Worm (Caenorhabditis elegans) whole organism, dauer: ENCODE measurements around the gene F08F8.9.

Experiments used
- unc-62 ChIP-seq: sonication (generic microtip); optimal IDR thresholded peaks from 2 replicates; lab custom pipeline; 2017; ENCODE audit warnings: missing biosample characterization, missing genetic modification reagents, missing genetic modification characterization

Gene F08F8.9

DNA sequence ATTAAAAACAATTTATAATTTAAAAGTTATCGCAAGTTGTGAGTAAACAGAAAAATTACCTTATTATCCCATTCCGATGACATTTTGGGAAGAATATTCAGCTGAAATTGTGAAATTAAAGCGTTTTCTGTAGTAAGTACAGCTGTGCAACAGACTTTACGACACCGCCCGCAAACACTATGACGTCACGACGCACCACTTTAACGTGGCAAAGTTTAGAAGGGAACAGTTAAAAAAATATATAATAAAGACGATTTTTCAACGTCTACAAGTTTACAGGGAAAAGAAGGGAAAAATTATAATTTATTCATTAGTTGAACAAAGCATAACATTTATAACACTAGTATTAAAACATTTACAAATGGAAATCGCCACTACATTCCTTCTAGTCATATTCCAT lies at the start of gene F08F8.9:
F08F8.9 (minus strand) TSS at position 101 of the 400 bp plus-strand sequence.
- TF ChIP-seq unc-62: no peak

- TF ChIP-seq unc-62: no peak
These were observed 45.2 kb upstream of the F08F8.9 start for ce11 chrIII:7399004-7399403.

ce11 chrIII:7397196-7397595 lies 43.4 kb upstream of the F08F8.9 start:
- TF ChIP-seq unc-62: no peak

- no peak for TF ChIP-seq unc-62
These were observed 41.6 kb upstream of the F08F8.9 start, which contains the start of gene lgc-50 for ce11 chrIII:7395354-7395753. lgc-50 (minus strand) TSS chrIII:7395454.

ce11 chrIII:7387359-7387758 lies 33.6 kb upstream of the F08F8.9 start:
- no peak for TF ChIP-seq unc-62

ce11 chrIII:7385929-7386328 lies 32.2 kb upstream of the F08F8.9 start, which contains the start of gene trd-1:
trd-1 (plus strand) TSS chrIII:7386229.
- no peak for TF ChIP-seq unc-62

ce11 chrIII:7383733-7384132 lies 30.0 kb upstream of the F08F8.9 start, which contains the start of gene tbp-1:
tbp-1 (plus strand) TSS chrIII:7384033.
- no peak for TF ChIP-seq unc-62

- TF ChIP-seq unc-62: no peak
These were observed 27.9 kb upstream of the F08F8.9 start, which contains the start of the genes hmg-4 and T20B12.3 for ce11 chrIII:7381546-7382171. hmg-4 (minus strand) TSS chrIII:7381596. T20B12.3 (plus strand) TSS chrIII:7382115.

DNA sequence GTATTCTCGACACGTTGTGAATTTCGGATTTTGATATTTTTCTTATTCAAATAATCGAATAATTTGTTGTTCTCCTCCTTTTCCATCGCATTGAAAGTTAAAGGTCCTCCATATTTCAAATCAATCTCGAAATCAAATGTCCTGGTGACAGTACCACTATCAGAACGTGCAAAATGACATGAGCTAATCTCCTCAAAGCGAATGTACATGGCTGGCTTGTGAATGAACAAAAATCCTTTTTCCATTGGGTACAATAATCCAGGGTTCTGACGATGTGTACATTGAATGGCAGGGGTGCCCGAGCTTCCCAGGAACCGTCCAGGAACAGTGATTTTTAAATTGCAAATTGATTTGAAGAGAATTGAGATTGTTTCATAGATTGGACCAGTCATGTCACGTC lies 26.3 kb upstream of the F08F8.9 start:
- no peak for TF ChIP-seq unc-62

DNA sequence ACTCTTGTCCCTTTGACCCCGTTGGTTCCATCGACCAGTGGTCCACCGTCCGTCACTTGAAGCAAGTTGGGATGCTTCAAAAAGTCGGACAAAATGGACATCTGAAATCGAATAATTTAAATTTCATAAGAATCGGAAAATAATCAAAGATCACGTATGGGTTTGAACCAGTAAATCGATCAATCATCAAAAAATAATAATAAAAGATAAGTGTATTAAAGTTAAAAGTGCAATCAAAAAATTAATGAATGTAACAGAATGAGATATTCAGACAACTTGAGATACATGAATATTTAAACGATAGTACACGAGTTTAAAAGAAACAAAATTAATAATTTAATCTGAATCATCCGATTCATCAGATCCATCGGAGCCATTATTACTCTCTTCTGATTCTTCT lies 25.2 kb upstream of the F08F8.9 start, which contains the start of gene T20B12.7:
T20B12.7 (minus strand) TSS at position 101 of the 400 bp plus-strand sequence.
- no peak for TF ChIP-seq unc-62

DNA sequence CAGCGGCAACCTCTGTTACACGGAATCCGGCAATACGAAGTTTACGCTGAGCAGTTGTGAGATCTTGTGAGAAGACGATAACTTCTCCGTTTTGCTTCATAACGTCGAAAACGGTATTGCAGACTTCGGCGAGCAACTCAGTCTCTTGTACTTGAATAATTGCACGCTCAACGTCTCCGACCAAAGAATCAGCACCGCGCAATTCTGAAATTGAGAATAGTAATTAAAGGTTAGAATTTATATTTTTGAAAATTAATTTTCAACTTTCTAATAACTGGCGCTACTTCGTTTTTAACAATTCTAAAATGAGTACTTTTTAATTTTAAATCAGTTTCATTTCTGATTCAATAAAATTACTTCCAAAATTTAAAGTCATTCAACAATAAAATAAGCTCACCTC lies 24.8 kb upstream of the F08F8.9 start:
- TF ChIP-seq unc-62: no peak

- TF ChIP-seq unc-62: no peak
These were observed 22.5 kb upstream of the F08F8.9 start for ce11 chrIII:7376143-7376802.

ce11 chrIII:7375434-7375833 lies 21.7 kb upstream of the F08F8.9 start:
- TF ChIP-seq unc-62: no peak

ce11 chrIII:7374681-7375271 lies 21.0 kb upstream of the F08F8.9 start, which contains the start of gene mml-1:
mml-1 (minus strand) TSS chrIII:7374731.
- TF ChIP-seq unc-62: no peak

- TF ChIP-seq unc-62: no peak
These were observed 20.1 kb upstream of the F08F8.9 start for ce11 chrIII:7373802-7374435.

- no peak for TF ChIP-seq unc-62
These were observed 16.8 kb upstream of the F08F8.9 start for ce11 chrIII:7370569-7370968.

ce11 chrIII:7369394-7370024 lies 15.7 kb upstream of the F08F8.9 start:
- TF ChIP-seq unc-62: no peak
